Fruit fly (Drosophila melanogaster) whole organism, prepupa: ENCODE data around the gene CG9119.

Experiments
- CG11294 ChIP-seq: fragments of 200-800 bp; sonication (Bioruptor generic); IDR thresholded peaks from 2 replicates; pipeline ENCODE4 v1.3.6; 2022; ENCODE audit warnings: missing biosample characterization, missing genetic modification characterization
- CG11762 ChIP-seq: fragments of 200-800 bp; sonication (Bioruptor generic); optimal IDR thresholded peaks from 3 replicates; lab custom pipeline; 2016; ENCODE audit warnings: missing biosample characterization, missing genetic modification characterization; ENCODE audit not compliant: insufficient read depth
- CG31627 ChIP-seq: fragments of 200-800 bp; sonication (Bioruptor generic); optimal IDR thresholded peaks from 3 replicates; lab custom pipeline; 2016; ENCODE audit warnings: missing biosample characterization, missing genetic modification characterization
- CG34406 ChIP-seq: fragments of 200-800 bp; sonication (Bioruptor generic); optimal IDR thresholded peaks from 3 replicates; lab custom pipeline; 2016; ENCODE audit warnings: missing biosample characterization, missing genetic modification characterization
- CG3919 ChIP-seq: fragments of 200-800 bp; sonication (Bioruptor generic); optimal IDR thresholded peaks from 3 replicates; lab custom pipeline; 2016; ENCODE audit warnings: missing biosample characterization, missing genetic modification characterization
- CG7368 ChIP-seq: fragments of 200-800 bp; sonication (Bioruptor generic); optimal IDR thresholded peaks from 3 replicates; lab custom pipeline; 2016; ENCODE audit warnings: missing biosample characterization, missing genetic modification characterization
- CG8632 ChIP-seq: fragments of 200-800 bp; sonication (Bioruptor generic); optimal IDR thresholded peaks from 3 replicates; lab custom pipeline; 2016; ENCODE audit warnings: missing biosample characterization, missing genetic modification characterization
- Hr4 ChIP-seq: fragments of 200-800 bp; sonication (Bioruptor generic); optimal IDR thresholded peaks from 3 replicates; lab custom pipeline; 2016; ENCODE audit warnings: missing biosample characterization, missing genetic modification characterization
- achi ChIP-seq: fragments of 200-800 bp; sonication (Bioruptor generic); optimal IDR thresholded peaks from 3 replicates; lab custom pipeline; 2016; ENCODE audit warnings: missing biosample characterization, missing genetic modification characterization
- eg ChIP-seq: fragments of 200-800 bp; sonication (Bioruptor generic); IDR thresholded peaks from 3 replicates; pipeline ENCODE4 v1.3.6; 2022; ENCODE audit warnings: missing biosample characterization, missing genetic modification characterization
- esn ChIP-seq: fragments of 200-800 bp; sonication (Bioruptor generic); optimal IDR thresholded peaks from 2 replicates; lab custom pipeline; 2016; ENCODE audit warnings: missing biosample characterization, mild to moderate bottlenecking, missing genetic modification characterization, moderate library complexity

- TF ChIP-seq CG8632 (GFP tag; lab: Kevin White, UChicago) (no peak), CG7368 (GFP tag; lab: Kevin White, UChicago) (no peak), eg (GFP tag; lab: Robert Waterston, UW) (no peak), esn (GFP tag; lab: Kevin White, UChicago) (no peak), CG11294 (GFP tag; lab: Robert Waterston, UW) (no peak), CG34406 (GFP tag; lab: Kevin White, UChicago) (no peak), achi (GFP tag; lab: Kevin White, UChicago) (no peak), CG31627 (GFP tag; lab: Kevin White, UChicago) (no peak), CG3919 (GFP tag; lab: Kevin White, UChicago) (no peak), Hr4 (GFP tag; lab: Kevin White, UChicago) (no peak), CG11762 (GFP tag; lab: Kevin White, UChicago) (no peak)
These were observed 35.0 kb downstream of the CG9119 start for dm6 chr3L:1169617-1170016.
